Worm (Caenorhabditis elegans) whole organism, late embryonic: ENCODE results near the gene nsph-4.1.
"Not testable (repeated sequence)": the region's sequence is repeated elsewhere in the genome, so short reads cannot be mapped to it uniquely, and the experiment has no call there.

ENCODE experiments used
- ceh-30 ChIP-seq: fragments of 150-350 bp; optimal IDR thresholded peaks from 2 replicates; lab custom pipeline; 2014; ENCODE audit warnings: missing biosample characterization, missing genetic modification characterization
- elt-4 ChIP-seq: sonication (generic microtip); optimal IDR thresholded peaks from 2 replicates; lab custom pipeline; 2016; ENCODE audit warnings: missing genetic modification characterization, missing compliant biosample characterization

DNA sequence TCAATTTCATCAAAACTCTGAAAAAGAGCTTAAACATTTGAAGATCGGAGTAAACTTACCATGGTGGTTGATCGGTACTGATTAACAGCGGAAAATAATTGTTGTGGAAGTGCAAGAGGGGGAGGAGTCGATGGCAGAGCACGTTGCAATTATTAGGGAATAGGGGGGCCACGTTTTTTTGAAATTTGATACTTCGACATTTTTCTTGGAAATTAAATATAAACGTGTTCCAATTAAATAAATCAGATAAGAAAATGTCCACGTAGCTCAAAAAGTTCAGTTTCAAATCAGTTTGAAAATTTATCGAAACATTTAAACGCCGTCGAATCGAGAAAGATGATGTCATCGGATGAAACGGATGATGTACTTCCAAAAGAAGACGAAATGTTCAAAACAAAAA lies 30.1 kb downstream of the nsph-4.1 start, which contains the start of gene F36H12.9:
- not testable (repeated sequence) for TF ChIP-seq ceh-30, elt-4 (tag; lab: Kevin White, UChicago)
